Worm (Caenorhabditis elegans) whole organism, early embryonic: ENCODE data around the gene pll-1.

Experiments
- B0310.2 ChIP-seq: sonication (generic microtip); optimal IDR thresholded peaks from 2 replicates; lab custom pipeline; 2016; ENCODE audit warnings: mild to moderate bottlenecking, missing genetic modification characterization, missing compliant biosample characterization
- F13C5.2 ChIP-seq: sonication (generic microtip); optimal IDR thresholded peaks from 2 replicates; lab custom pipeline; 2017; ENCODE audit warnings: mild to moderate bottlenecking, missing genetic modification characterization, inconsistent platforms, missing compliant biosample characterization
- ama-1 ChIP-seq: fragments of 150-350 bp; optimal IDR thresholded peaks from 2 replicates; lab custom pipeline; 2014
- ceh-13 ChIP-seq: fragments of 200-800 bp; sonication (Bioruptor generic); optimal IDR thresholded peaks from 2 replicates; lab custom pipeline; 2018; ENCODE audit warnings: mild to moderate bottlenecking, missing genetic modification characterization, missing compliant biosample characterization
- flt-1 ChIP-seq: fragments of 200-800 bp; sonication (Bioruptor generic); IDR thresholded peaks from 2 replicates; pipeline ENCODE4 v1.3.6; 2022; ENCODE audit warnings: missing genetic modification characterization, missing compliant biosample characterization
- hmg-4 ChIP-seq: fragments of 200-800 bp; sonication (Bioruptor generic); optimal IDR thresholded peaks from 2 replicates; lab custom pipeline; 2018; ENCODE audit warnings: mild to moderate bottlenecking, missing genetic modification characterization, missing compliant biosample characterization
- hnd-1 ChIP-seq: sonication (generic microtip); optimal IDR thresholded peaks from 2 replicates; lab custom pipeline; 2016; ENCODE audit warnings: missing genetic modification characterization, missing compliant biosample characterization
- pes-1 ChIP-seq: fragments of 200-800 bp; sonication (Bioruptor generic); IDR thresholded peaks from 2 replicates; pipeline ENCODE4 v1.3.6; 2022; ENCODE audit warnings: missing genetic modification reagents, missing genetic modification characterization, missing compliant biosample characterization
- scrt-1 ChIP-seq: fragments of 200-800 bp; sonication (Bioruptor generic); IDR thresholded peaks from 2 replicates; pipeline ENCODE4 v1.3.6; 2022; ENCODE audit warnings: missing genetic modification characterization, missing compliant biosample characterization
- sea-1 ChIP-seq: fragments of 200-800 bp; sonication (Bioruptor generic); conservative IDR thresholded peaks from 2 replicates; pipeline ENCODE4 v1.3.6; 2022; ENCODE audit warnings: missing genetic modification characterization, missing compliant biosample characterization
- tbx-37 ChIP-seq: fragments of 200-800 bp; sonication (Bioruptor generic); conservative IDR thresholded peaks from 2 replicates; pipeline ENCODE4 v1.3.6; 2022; ENCODE audit warnings: missing genetic modification reagents, missing genetic modification characterization, missing compliant biosample characterization
- tra-4 ChIP-seq: sonication (generic microtip); optimal IDR thresholded peaks from 2 replicates; lab custom pipeline; 2017; ENCODE audit warnings: missing genetic modification characterization, missing compliant biosample characterization

ce11 chrIII:423875-424274 is 58.1 kb downstream of the pll-1 start:
- TF ChIP-seq ama-1 (lab: Kevin White, UChicago): no peak
- no peak for TF ChIP-seq flt-1
- no peak for TF ChIP-seq tra-4 (tag; lab: Kevin White, UChicago)
- TF ChIP-seq tbx-37: no peak
- no peak for TF ChIP-seq F13C5.2 (tag; lab: Kevin White, UChicago)
- TF ChIP-seq ceh-13 (GFP tag; lab: Kevin White, UChicago): no peak
- no peak for TF ChIP-seq B0310.2 (tag; lab: Kevin White, UChicago)
- no peak for TF ChIP-seq pes-1 (GFP tag; lab: Robert Waterston, UW)
- no peak for TF ChIP-seq scrt-1 (GFP tag; lab: Robert Waterston, UW)
- TF ChIP-seq sea-1 (GFP tag; lab: Robert Waterston, UW): no peak
- TF ChIP-seq hmg-4 (GFP tag; lab: Kevin White, UChicago): no peak
- TF ChIP-seq hnd-1 (tag; lab: Kevin White, UChicago): no peak
